Worm (Caenorhabditis elegans) whole organism, mixed stage, embryonic: ENCODE data around the gene Y43B11AR.3.

ENCODE experiments used
- bed-3 ChIP-seq: fragments of 200-800 bp; sonication (Bioruptor generic); optimal IDR thresholded peaks from 3 replicates; lab custom pipeline; 2018; ENCODE audit warnings: mild to moderate bottlenecking, missing genetic modification characterization, moderate library complexity, missing compliant biosample characterization
- ceh-39 ChIP-seq: fragments of 150-350 bp; optimal IDR thresholded peaks from 2 replicates; lab custom pipeline; 2014; ENCODE audit warnings: missing biosample characterization, missing genetic modification characterization
- ceh-83 ChIP-seq: fragments of 200-800 bp; sonication (Bioruptor generic); optimal IDR thresholded peaks from 2 replicates; lab custom pipeline; 2018; ENCODE audit warnings: mild to moderate bottlenecking, missing genetic modification characterization, missing compliant biosample characterization
- elt-3 ChIP-seq: fragments of 150-350 bp; optimal IDR thresholded peaks from 2 replicates; lab custom pipeline; 2014; ENCODE audit warnings: missing biosample characterization, missing genetic modification characterization
- mep-1 ChIP-seq: fragments of 150-350 bp; optimal IDR thresholded peaks from 2 replicates; lab custom pipeline; 2017; ENCODE audit warnings: missing biosample characterization, missing genetic modification reagents, missing genetic modification characterization, inconsistent platforms
- nhr-237 ChIP-seq: fragments of 150-350 bp; optimal IDR thresholded peaks from 2 replicates; lab custom pipeline; 2014; ENCODE audit warnings: missing biosample characterization, missing genetic modification characterization
- nhr-28 ChIP-seq: fragments of 150-350 bp; optimal IDR thresholded peaks from 2 replicates; lab custom pipeline; 2014; ENCODE audit warnings: missing biosample characterization, missing genetic modification characterization
- sem-2 ChIP-seq: fragments of 200-800 bp; sonication (Bioruptor generic); optimal IDR thresholded peaks from 2 replicates; lab custom pipeline; 2018; ENCODE audit warnings: mild to moderate bottlenecking, missing genetic modification characterization, missing compliant biosample characterization
- snpc-4 ChIP-seq: fragments of 150-350 bp; optimal IDR thresholded peaks from 2 replicates; lab custom pipeline; 2014; ENCODE audit warnings: missing biosample characterization, missing genetic modification characterization
- sptf-1 ChIP-seq: sonication (generic microtip); optimal IDR thresholded peaks from 2 replicates; lab custom pipeline; 2017; ENCODE audit warnings: mild to moderate bottlenecking, missing genetic modification characterization, moderate library complexity, missing compliant biosample characterization
- unc-39 ChIP-seq: fragments of 150-350 bp; optimal IDR thresholded peaks from 2 replicates; lab custom pipeline; 2014; ENCODE audit warnings: missing biosample characterization, missing genetic modification characterization
- unc-62 ChIP-seq: fragments of 150-350 bp; optimal IDR thresholded peaks from 2 replicates; lab custom pipeline; 2014; ENCODE audit warnings: missing biosample characterization, missing genetic modification reagents, missing genetic modification characterization

DNA sequence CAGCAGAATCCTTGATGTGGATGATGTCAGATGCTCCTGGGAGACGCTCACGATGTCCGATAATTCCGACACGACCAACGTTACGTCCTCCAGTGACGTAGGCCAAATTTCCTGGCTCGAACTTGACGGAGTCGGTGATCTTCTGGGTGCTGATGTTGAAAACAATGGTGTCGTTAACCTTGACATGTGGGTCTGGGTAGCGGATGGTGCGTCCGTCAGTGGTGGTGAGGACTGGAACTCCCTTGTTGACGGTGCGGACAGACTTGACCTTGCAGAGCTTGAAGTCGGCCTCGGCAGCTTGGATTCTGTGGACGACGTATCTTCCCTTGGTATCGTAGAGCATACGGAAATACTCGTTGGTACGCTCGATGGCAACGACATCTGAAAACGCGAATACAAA is 460 bp upstream of the Y43B11AR.3 start:
- no peak for TF ChIP-seq nhr-237 (tag; lab: Kevin White, UChicago)
- no peak for TF ChIP-seq elt-3
- no peak for TF ChIP-seq ceh-83 (GFP tag; lab: Kevin White, UChicago)
- no peak for TF ChIP-seq unc-39 (tag; lab: Kevin White, UChicago)
- TF ChIP-seq sptf-1 (tag; lab: Kevin White, UChicago) = no peak
- TF ChIP-seq snpc-4 (tag; lab: Kevin White, UChicago) = no peak
- TF ChIP-seq unc-62 = no peak
- TF ChIP-seq sem-2 (GFP tag; lab: Kevin White, UChicago) = no peak
- no peak for TF ChIP-seq bed-3 (GFP tag; lab: Kevin White, UChicago)
- TF ChIP-seq mep-1 = no peak
- TF ChIP-seq nhr-28 (tag; lab: Kevin White, UChicago) = no peak
- no peak for TF ChIP-seq ceh-39 (tag; lab: Kevin White, UChicago)
